Fruit fly (Drosophila melanogaster) whole organism, embryonic: ENCODE measurements around the gene Neto.

Experiments
- Ada2b ChIP-seq: fragments of 200-800 bp; sonication (Bioruptor generic); IDR thresholded peaks from 2 replicates; pipeline ENCODE4 v1.3.6; 2022; ENCODE audit warnings: missing biosample characterization, missing genetic modification characterization
- CG11560 ChIP-seq: fragments of 200-800 bp; sonication (Bioruptor generic); IDR thresholded peaks from 3 replicates; pipeline ENCODE4 v1.3.6; 2022; ENCODE audit warnings: missing biosample characterization, missing genetic modification characterization
- CG13894 ChIP-seq: fragments of 200-800 bp; sonication (Bioruptor generic); optimal IDR thresholded peaks from 3 replicates; lab custom pipeline; 2018; ENCODE audit warnings: missing biosample characterization, mild to moderate bottlenecking, missing genetic modification characterization, moderate library complexity
- CG14014 ChIP-seq: fragments of 200-800 bp; sonication (Bioruptor generic); IDR thresholded peaks from 2 replicates; pipeline ENCODE4 v1.3.6; 2022; ENCODE audit warnings: missing biosample characterization, missing genetic modification characterization
- CG15269 ChIP-seq: fragments of 200-800 bp; sonication (Bioruptor generic); optimal IDR thresholded peaks from 2 replicates; lab custom pipeline; 2018; ENCODE audit warnings: missing biosample characterization, mild to moderate bottlenecking, missing genetic modification characterization, moderate library complexity
- CG15514 ChIP-seq: fragments of 200-800 bp; sonication (Bioruptor generic); optimal IDR thresholded peaks from 3 replicates; lab custom pipeline; 2017; ENCODE audit warnings: missing biosample characterization, missing genetic modification characterization, mild to moderate bottlenecking, moderate library complexity, missing genetic modification reagents
- CG1603 ChIP-seq: fragments of 200-800 bp; sonication (Bioruptor generic); optimal IDR thresholded peaks from 2 replicates; lab custom pipeline; 2019; ENCODE audit warnings: missing biosample characterization, mild to moderate bottlenecking, missing genetic modification characterization, moderate library complexity
- CG31365 ChIP-seq: fragments of 200-800 bp; sonication (Bioruptor generic); optimal IDR thresholded peaks from 2 replicates; lab custom pipeline; 2018; ENCODE audit warnings: missing biosample characterization, mild to moderate bottlenecking, missing genetic modification characterization
- CG31441 ChIP-seq: fragments of 200-800 bp; sonication (Bioruptor generic); IDR thresholded peaks from 2 replicates; pipeline ENCODE4 v1.3.6; 2022; ENCODE audit warnings: missing biosample characterization, missing genetic modification characterization
- CG34224 ChIP-seq: fragments of 200-800 bp; sonication (Bioruptor generic); IDR thresholded peaks from 3 replicates; pipeline ENCODE4 v1.3.6; 2022; ENCODE audit warnings: missing biosample characterization, missing genetic modification characterization; ENCODE audit not compliant: partially characterized antibody
- CG4360 ChIP-seq: fragments of 200-800 bp; sonication (Bioruptor generic); IDR thresholded peaks from 2 replicates; pipeline ENCODE4 v1.3.6; 2022; ENCODE audit warnings: missing biosample characterization, missing genetic modification characterization
- CG7357 ChIP-seq: fragments of 200-800 bp; sonication (Bioruptor generic); IDR thresholded peaks from 3 replicates; pipeline ENCODE4 v1.3.6; 2022; ENCODE audit warnings: missing biosample characterization, missing genetic modification characterization
- CG8089 ChIP-seq: fragments of 200-800 bp; sonication (Bioruptor generic); optimal IDR thresholded peaks from 3 replicates; lab custom pipeline; 2016; ENCODE audit warnings: missing biosample characterization, missing genetic modification characterization
- CG8924 ChIP-seq: fragments of 200-800 bp; optimal IDR thresholded peaks from 3 replicates; lab custom pipeline; 2019; ENCODE audit warnings: missing biosample characterization, mild to moderate bottlenecking, missing genetic modification characterization, moderate library complexity
- CG9727 ChIP-seq: fragments of 200-800 bp; sonication (Bioruptor generic); optimal IDR thresholded peaks from 3 replicates; lab custom pipeline; 2017; ENCODE audit warnings: missing biosample characterization, mild to moderate bottlenecking, missing genetic modification characterization
- CG9932 ChIP-seq: fragments of 200-800 bp; sonication (Bioruptor generic); IDR thresholded peaks from 2 replicates; pipeline ENCODE4 v1.3.6; 2022; ENCODE audit warnings: missing biosample characterization, missing genetic modification characterization
- CoRest ChIP-seq: fragments of 200-800 bp; sonication (Bioruptor generic); optimal IDR thresholded peaks from 3 replicates; lab custom pipeline; 2018; ENCODE audit warnings: missing biosample characterization, mild to moderate bottlenecking, missing genetic modification characterization, moderate library complexity
- Elba2 ChIP-seq: fragments of 200-800 bp; sonication (Bioruptor generic); optimal IDR thresholded peaks from 3 replicates; lab custom pipeline; 2016; ENCODE audit warnings: missing biosample characterization, missing genetic modification characterization
- HHEX ChIP-seq: fragments of 200-800 bp; sonication (Bioruptor generic); optimal IDR thresholded peaks from 3 replicates; lab custom pipeline; 2017; ENCODE audit warnings: missing biosample characterization, mild to moderate bottlenecking, missing genetic modification characterization, missing genetic modification reagents
- Hmx ChIP-seq: fragments of 200-800 bp; sonication (Bioruptor generic); optimal IDR thresholded peaks from 2 replicates; lab custom pipeline; 2016; ENCODE audit warnings: missing biosample characterization, missing genetic modification characterization
- Hsf ChIP-seq: fragments of 200-800 bp; sonication (Bioruptor generic); optimal IDR thresholded peaks from 3 replicates; lab custom pipeline; 2016; ENCODE audit warnings: missing biosample characterization, missing genetic modification characterization
- Myb ChIP-seq: fragments of 200-800 bp; sonication (Bioruptor generic); optimal IDR thresholded peaks from 2 replicates; lab custom pipeline; 2016; ENCODE audit warnings: missing biosample characterization, missing genetic modification characterization
- Neu2 ChIP-seq: fragments of 200-800 bp; sonication (Bioruptor generic); optimal IDR thresholded peaks from 3 replicates; lab custom pipeline; 2016; ENCODE audit warnings: missing biosample characterization, missing genetic modification characterization, borderline replicate concordance
- Nf-YB ChIP-seq: fragments of 200-800 bp; sonication (Bioruptor generic); optimal IDR thresholded peaks from 3 replicates; lab custom pipeline; 2019; ENCODE audit warnings: missing biosample characterization, mild to moderate bottlenecking, missing genetic modification characterization, moderate library complexity
- Nf-YC ChIP-seq: fragments of 200-800 bp; optimal IDR thresholded peaks from 3 replicates; lab custom pipeline; 2019; ENCODE audit warnings: missing biosample characterization, mild to moderate bottlenecking, missing genetic modification characterization, moderate library complexity
- Ptx1 ChIP-seq: fragments of 200-800 bp; sonication (Bioruptor generic); IDR thresholded peaks from 2 replicates; pipeline ENCODE4 v1.3.6; 2022; ENCODE audit warnings: missing biosample characterization, missing genetic modification characterization
- Sox100B ChIP-seq: fragments of 200-800 bp; sonication (Bioruptor generic); optimal IDR thresholded peaks from 3 replicates; lab custom pipeline; 2018; ENCODE audit warnings: missing biosample characterization, mild to moderate bottlenecking, missing genetic modification characterization
- Spps ChIP-seq: fragments of 200-800 bp; sonication (Bioruptor generic); optimal IDR thresholded peaks from 2 replicates; lab custom pipeline; 2018; ENCODE audit warnings: missing biosample characterization, mild to moderate bottlenecking, missing genetic modification characterization
- Sry-β ChIP-seq: fragments of 200-800 bp; sonication (Bioruptor generic); optimal IDR thresholded peaks from 2 replicates; lab custom pipeline; 2018; ENCODE audit warnings: missing biosample characterization, mild to moderate bottlenecking, missing genetic modification characterization, moderate library complexity
- Sry-δ ChIP-seq: fragments of 200-800 bp; sonication (Bioruptor generic); optimal IDR thresholded peaks from 2 replicates; lab custom pipeline; 2016; ENCODE audit warnings: missing biosample characterization, missing genetic modification characterization
- ase ChIP-seq: fragments of 200-800 bp; sonication (Bioruptor generic); IDR thresholded peaks from 3 replicates; pipeline ENCODE4 v1.3.6; 2022; ENCODE audit warnings: missing biosample characterization, missing genetic modification characterization
- chinmo ChIP-seq: fragments of 200-800 bp; sonication (Bioruptor generic); IDR thresholded peaks from 4 replicates; pipeline ENCODE4 v1.3.6; 2022; ENCODE audit warnings: missing biosample characterization, missing genetic modification characterization; ENCODE audit not compliant: partially characterized antibody
- dan ChIP-seq: fragments of 200-800 bp; sonication (Bioruptor generic); IDR thresholded peaks from 2 replicates; pipeline ENCODE4 v1.3.6; 2022; ENCODE audit warnings: missing biosample characterization, missing genetic modification characterization
- danr ChIP-seq: fragments of 200-800 bp; sonication (Bioruptor generic); IDR thresholded peaks from 2 replicates; pipeline ENCODE4 v1.3.6; 2022; ENCODE audit warnings: missing biosample characterization, missing genetic modification characterization
- dmrt99B ChIP-seq: fragments of 200-800 bp; sonication (Bioruptor generic); optimal IDR thresholded peaks from 2 replicates; lab custom pipeline; 2018; ENCODE audit warnings: missing biosample characterization, mild to moderate bottlenecking, missing genetic modification characterization, moderate library complexity
- esg ChIP-seq: fragments of 200-800 bp; sonication (Bioruptor generic); conservative IDR thresholded peaks from 2 replicates; pipeline ENCODE4 v1.3.6; 2022; ENCODE audit warnings: missing biosample characterization, missing genetic modification characterization
- grn ChIP-seq: fragments of 200-800 bp; sonication (Bioruptor generic); optimal IDR thresholded peaks from 3 replicates; lab custom pipeline; 2017; ENCODE audit warnings: missing biosample characterization, missing genetic modification characterization
- hkb ChIP-seq, 2 experiments: fragments of 200-800 bp in 1 of 2; fragments of >200 bp in 1 of 2; sonication (Bioruptor generic) in 1 of 2; IDR thresholded peaks in 1 of 2; optimal IDR thresholded peaks in 1 of 2; 2 replicates each; pipeline versions ENCODE4 v1.3.6 to Lab custom; 2017 to 2022; ENCODE audit warnings: missing biosample characterization in 1 of 2, missing genetic modification characterization in 1 of 2
- jigr1 ChIP-seq: fragments of 200-800 bp; sonication (Bioruptor generic); IDR thresholded peaks from 3 replicates; pipeline ENCODE4 v1.3.6; 2022; ENCODE audit warnings: missing biosample characterization, missing genetic modification characterization
- ken ChIP-seq: fragments of 200-800 bp; sonication (Bioruptor generic); IDR thresholded peaks from 3 replicates; pipeline ENCODE4 v1.3.6; 2022; ENCODE audit warnings: missing biosample characterization, missing genetic modification characterization
- lmd ChIP-seq: fragments of 200-800 bp; sonication (Bioruptor generic); IDR thresholded peaks from 2 replicates; pipeline ENCODE4 v1.3.6; 2022; ENCODE audit warnings: missing biosample characterization, missing genetic modification characterization
- mld ChIP-seq: fragments of 200-800 bp; sonication (Bioruptor generic); IDR thresholded peaks from 3 replicates; pipeline ENCODE4 v1.3.6; 2022; ENCODE audit warnings: missing biosample characterization, missing genetic modification characterization; ENCODE audit not compliant: partially characterized antibody
- nom ChIP-seq: fragments of 200-800 bp; sonication (Bioruptor generic); optimal IDR thresholded peaks from 2 replicates; lab custom pipeline; 2017; ENCODE audit warnings: missing biosample characterization, missing genetic modification characterization, mild to moderate bottlenecking, moderate library complexity, missing genetic modification reagents
- pb ChIP-seq: fragments of 200-800 bp; sonication (Bioruptor generic); optimal IDR thresholded peaks from 3 replicates; lab custom pipeline; 2016; ENCODE audit warnings: missing biosample characterization, missing genetic modification characterization
- ro ChIP-seq: fragments of 200-800 bp; sonication (Bioruptor generic); IDR thresholded peaks from 2 replicates; pipeline ENCODE4 v1.3.6; 2022; ENCODE audit warnings: missing biosample characterization, missing genetic modification characterization
- scrt ChIP-seq: fragments of 200-800 bp; sonication (Bioruptor generic); optimal IDR thresholded peaks from 2 replicates; lab custom pipeline; 2018; ENCODE audit warnings: missing biosample characterization, mild to moderate bottlenecking, missing genetic modification characterization, moderate library complexity
- stc ChIP-seq: fragments of 200-800 bp; sonication (Bioruptor generic); IDR thresholded peaks from 2 replicates; pipeline ENCODE4 v1.3.6; 2022; ENCODE audit warnings: missing biosample characterization, missing genetic modification characterization
- toy ChIP-seq: fragments of 200-800 bp; sonication (Bioruptor generic); IDR thresholded peaks from 2 replicates; pipeline ENCODE4 v1.3.6; 2022; ENCODE audit warnings: missing biosample characterization, missing genetic modification characterization
- vnd ChIP-seq: fragments of 200-800 bp; sonication (Bioruptor generic); IDR thresholded peaks from 3 replicates; pipeline ENCODE4 v1.3.6; 2022; ENCODE audit warnings: missing biosample characterization, missing genetic modification characterization; ENCODE audit not compliant: partially characterized antibody
- zfh1 ChIP-seq: fragments of 200-800 bp; sonication (Bioruptor generic); IDR thresholded peaks from 3 replicates; pipeline ENCODE4 v1.3.6; 2022; ENCODE audit warnings: missing biosample characterization, missing genetic modification characterization

The Neto gene

dm6 chrX:13572382-13572781, 126.7 kb downstream of the Neto start (continued):
- TF ChIP-seq CG8924 (tag; lab: Kevin White, UChicago) (peak; percentile 47), ro (no peak), scrt (GFP tag; lab: Kevin White, UChicago) (peak; percentile 18), Sry-β (GFP tag; lab: Kevin White, UChicago) (no peak), Elba2 (no peak), mld (no peak), dmrt99B (tag; lab: Kevin White, UChicago) (peak; percentile 76), ase (GFP tag; lab: Robert Waterston, UW) (no peak), CG15269 (tag; lab: Kevin White, UChicago) (peak; percentile 63), dan (GFP tag; lab: Robert Waterston, UW) (no peak), HHEX (GFP tag; lab: Kevin White, UChicago) (peak; percentile 71), grn (GFP tag; lab: Kevin White, UChicago) (no peak), zfh1 (GFP tag; lab: Robert Waterston, UW) (peak; percentile 57; the same call in 2 of the 3 replicates), pb (GFP tag; lab: Kevin White, UChicago) (peak; percentile 26), CG31365 (tag; lab: Kevin White, UChicago) (no peak), lmd (peak; percentile 54), nom (GFP tag; lab: Kevin White, UChicago) (no peak), CG31441 (GFP tag; lab: Robert Waterston, UW) (peak; percentile 72), toy (GFP tag; lab: Robert Waterston, UW) (no peak), jigr1 (GFP tag; lab: Robert Waterston, UW) (no peak), CG8089 (no peak), Sry-δ (GFP tag; lab: Kevin White, UChicago) (peak; percentile 6), danr (no peak), CG15514 (GFP tag; lab: Kevin White, UChicago) (peak; percentile 35), Nf-YC (tag; lab: Kevin White, UChicago) (no peak), CG11560 (no peak), vnd (GFP tag; lab: Robert Waterston, UW) (no peak), CG13894 (tag; lab: Kevin White, UChicago) (peak; percentile 1), Hmx (GFP tag; lab: Kevin White, UChicago) (no peak), stc (GFP tag; lab: Robert Waterston, UW) (0 out of 2 replicates have a peak, but pooled peaks have one; percentile 31), CG4360 (no peak), CG9727 (GFP tag; lab: Kevin White, UChicago) (peak; percentile 45), Nf-YB (GFP tag; lab: Kevin White, UChicago) (peak; percentile 18), ken (GFP tag; lab: Robert Waterston, UW) (0 out of 3 replicates have a peak, but pooled peaks have one; percentile 8), Ptx1 (peak; percentile 62), Myb (GFP tag; lab: Kevin White, UChicago) (peak; percentile 28), CoRest (tag; lab: Kevin White, UChicago) (peak; percentile 64), CG9932 (GFP tag; lab: Robert Waterston, UW) (peak; percentile 28; the same call in 1 of the 2 replicates), Neu2 (GFP tag; lab: Kevin White, UChicago) (no peak), Hsf (GFP tag; lab: Kevin White, UChicago) (peak; percentile 59), CG34224 (GFP tag; lab: Robert Waterston, UW) (no peak), hkb (optimal IDR thresholded peaks at IDR 0.05; lab: Kevin White, UChicago) (no peak), hkb (GFP tag; IDR thresholded peaks at IDR 0.05; lab: Robert Waterston, UW) (peak; percentile 41; the same call in 1 of the 2 replicates), CG1603 (tag; lab: Kevin White, UChicago) (no peak), Spps (tag; lab: Kevin White, UChicago) (peak; percentile 32), chinmo (GFP tag; lab: Robert Waterston, UW) (no peak), CG14014 (0 out of 2 replicates have a peak, but pooled peaks have one; percentile 27), esg (GFP tag; lab: Robert Waterston, UW) (peak; percentile 51), Sox100B (GFP tag; lab: Kevin White, UChicago) (peak; percentile 58), CG7357 (GFP tag; lab: Robert Waterston, UW) (peak; percentile 47; the same call in 1 of the 3 replicates), Ada2b (GFP tag; lab: Robert Waterston, UW) (peak; percentile 47)
